Fruit fly (Drosophila melanogaster) whole organism, embryonic: ENCODE data around the gene CG12511.

Source experiments
- ATbp ChIP-seq: fragments of 200-800 bp; sonication (Bioruptor generic); optimal IDR thresholded peaks from 2 replicates; lab custom pipeline; 2017; ENCODE audit warnings: missing biosample characterization, mild to moderate bottlenecking, missing genetic modification characterization, missing genetic modification reagents
- B-H2 ChIP-seq: fragments of 200-800 bp; sonication (Bioruptor generic); optimal IDR thresholded peaks from 2 replicates; lab custom pipeline; 2018; ENCODE audit warnings: missing biosample characterization, mild to moderate bottlenecking, missing genetic modification characterization
- CG13287 ChIP-seq: fragments of 200-800 bp; sonication (Bioruptor generic); IDR thresholded peaks from 2 replicates; pipeline ENCODE4 v1.3.6; 2022; ENCODE audit warnings: missing biosample characterization, missing genetic modification characterization; ENCODE audit not compliant: partially characterized antibody
- CG15269 ChIP-seq: fragments of 200-800 bp; sonication (Bioruptor generic); optimal IDR thresholded peaks from 2 replicates; lab custom pipeline; 2018; ENCODE audit warnings: missing biosample characterization, mild to moderate bottlenecking, missing genetic modification characterization, moderate library complexity
- CG17186 ChIP-seq: fragments of 200-800 bp; sonication (Bioruptor generic); optimal IDR thresholded peaks from 3 replicates; lab custom pipeline; 2017; ENCODE audit warnings: missing biosample characterization, missing genetic modification reagents, missing genetic modification characterization
- CG18599 ChIP-seq: fragments of 200-800 bp; sonication (Bioruptor generic); optimal IDR thresholded peaks from 3 replicates; lab custom pipeline; 2017; ENCODE audit warnings: missing biosample characterization, missing genetic modification characterization, mild to moderate bottlenecking, moderate library complexity, missing genetic modification reagents
- CG6765 ChIP-seq: fragments of 200-800 bp; sonication (Bioruptor generic); optimal IDR thresholded peaks from 3 replicates; lab custom pipeline; 2017; ENCODE audit warnings: missing biosample characterization, mild to moderate bottlenecking, missing genetic modification characterization
- Dek ChIP-seq: fragments of 200-800 bp; sonication (Bioruptor generic); optimal IDR thresholded peaks from 3 replicates; lab custom pipeline; 2019; ENCODE audit warnings: missing biosample characterization, mild to moderate bottlenecking, missing genetic modification characterization, moderate library complexity
- Dref ChIP-seq: fragments of 200-800 bp; sonication (Bioruptor generic); IDR thresholded peaks from 2 replicates; pipeline ENCODE4 v1.3.6; 2022; ENCODE audit warnings: missing biosample characterization, missing genetic modification characterization
- HLH4C ChIP-seq: fragments of 200-800 bp; sonication (Bioruptor generic); IDR thresholded peaks from 3 replicates; pipeline ENCODE4 v1.3.6; 2022; ENCODE audit warnings: missing biosample characterization, missing genetic modification characterization; ENCODE audit not compliant: partially characterized antibody
- Hmx ChIP-seq: fragments of 200-800 bp; sonication (Bioruptor generic); optimal IDR thresholded peaks from 2 replicates; lab custom pipeline; 2016; ENCODE audit warnings: missing biosample characterization, missing genetic modification characterization
- Hr78 ChIP-seq, 2 experiments: fragments of 200-800 bp in 1 of 2; fragments of >200 bp in 1 of 2; sonication (Bioruptor generic) in 1 of 2; optimal IDR thresholded peaks; 2 replicates each; lab custom pipeline; 2017 to 2019; ENCODE audit warnings: missing biosample characterization in 2 of 2, missing genetic modification characterization in 2 of 2, mild to moderate bottlenecking in 1 of 2, moderate library complexity in 1 of 2
- cwo ChIP-seq: fragments of 200-800 bp; sonication (Bioruptor generic); optimal IDR thresholded peaks from 3 replicates; lab custom pipeline; 2017; ENCODE audit warnings: missing biosample characterization, missing genetic modification characterization, mild to moderate bottlenecking, moderate library complexity, missing genetic modification reagents
- pb ChIP-seq: fragments of 200-800 bp; sonication (Bioruptor generic); optimal IDR thresholded peaks from 3 replicates; lab custom pipeline; 2016; ENCODE audit warnings: missing biosample characterization, missing genetic modification characterization
- twi ChIP-seq: fragments of 200-800 bp; optimal IDR thresholded peaks from 2 replicates; lab custom pipeline; 2019; ENCODE audit warnings: missing biosample characterization, mild to moderate bottlenecking, missing genetic modification characterization, moderate library complexity

CG12511 gene

dm6 chr2L:5728711-5729110 is 50.3 kb downstream of the CG12511 start, which contains the start of gene CG14006:
CG14006 (minus strand) TSS chr2L:5728811.
- TF ChIP-seq Dref (GFP tag; lab: Robert Waterston, UW) (no peak), cwo (GFP tag; lab: Kevin White, UChicago) (no peak), ATbp (no peak), CG6765 (GFP tag; lab: Kevin White, UChicago) (no peak), twi (tag; lab: Kevin White, UChicago) (no peak), Hr78 (GFP tag; optimal IDR thresholded peaks at IDR 0.05; lab: Kevin White, UChicago) (no peak), CG15269 (tag; lab: Kevin White, UChicago) (no peak), CG13287 (GFP tag; lab: Robert Waterston, UW) (no peak), Dek (tag; lab: Kevin White, UChicago) (no peak), Hmx (no peak), HLH4C (GFP tag; lab: Robert Waterston, UW) (no peak), CG17186 (GFP tag; lab: Kevin White, UChicago) (no peak), CG18599 (GFP tag; lab: Kevin White, UChicago) (no peak), pb (GFP tag; lab: Kevin White, UChicago) (no peak), B-H2 (GFP tag; lab: Kevin White, UChicago) (no peak)
